Worm (Caenorhabditis elegans) whole organism, L4 larva: Measurements from ENCODE around the gene dod-17.

ENCODE experiments used
- T26A8.4 ChIP-seq: fragments of 200-800 bp; sonication (Bioruptor generic); IDR thresholded peaks from 2 replicates; pipeline ENCODE4 v1.3.6; 2022; ENCODE audit warnings: missing genetic modification characterization, missing compliant biosample characterization
- Y75B8A.6 ChIP-seq: fragments of 200-800 bp; sonication (Bioruptor generic); IDR thresholded peaks from 2 replicates; pipeline ENCODE4 v1.3.6; 2022; ENCODE audit warnings: missing genetic modification reagents, missing genetic modification characterization, missing compliant biosample characterization
- ZK337.2 ChIP-seq: fragments of 200-800 bp; sonication (Bioruptor generic); IDR thresholded peaks from 2 replicates; pipeline ENCODE4 v1.3.6; 2022; ENCODE audit warnings: missing genetic modification reagents, missing genetic modification characterization, missing compliant biosample characterization
- daf-19 ChIP-seq: fragments of 200-800 bp; sonication (Bioruptor generic); conservative IDR thresholded peaks from 2 replicates; pipeline ENCODE4 v1.3.6; 2022; ENCODE audit warnings: missing genetic modification characterization, missing compliant biosample characterization
- dmd-9 ChIP-seq: fragments of 200-800 bp; sonication (Bioruptor generic); IDR thresholded peaks from 2 replicates; pipeline ENCODE4 v1.3.6; 2022; ENCODE audit warnings: missing genetic modification reagents, missing genetic modification characterization, missing compliant biosample characterization
- jun-1 ChIP-seq: fragments of 150-350 bp; optimal IDR thresholded peaks from 2 replicates; lab custom pipeline; 2014; ENCODE audit warnings: missing biosample characterization, missing genetic modification reagents, missing genetic modification characterization
- mep-1 ChIP-seq: fragments of 150-350 bp; sonication (generic microtip); optimal IDR thresholded peaks from 3 replicates; lab custom pipeline; 2014; ENCODE audit warnings: missing biosample characterization, missing genetic modification characterization
- nhr-11 ChIP-seq: fragments of 150-350 bp; optimal IDR thresholded peaks from 2 replicates; lab custom pipeline; 2014; ENCODE audit warnings: missing biosample characterization, missing genetic modification characterization
- nhr-237 ChIP-seq: sonication (generic microtip); optimal IDR thresholded peaks from 2 replicates; lab custom pipeline; 2017; ENCODE audit warnings: missing biosample characterization, missing genetic modification characterization
- nhr-25 ChIP-seq: sonication (generic microtip); optimal IDR thresholded peaks from 2 replicates; lab custom pipeline; 2017; ENCODE audit warnings: missing genetic modification characterization, mild to moderate bottlenecking, missing compliant biosample characterization, antibody characterized with exemption, moderate library complexity, borderline replicate concordance; ENCODE audit not compliant: insufficient read depth
- nhr-6 ChIP-seq: fragments of 150-350 bp; optimal IDR thresholded peaks from 2 replicates; lab custom pipeline; 2014; ENCODE audit warnings: missing biosample characterization, missing genetic modification characterization
- nhr-77 ChIP-seq: fragments of 150-350 bp; optimal IDR thresholded peaks from 2 replicates; lab custom pipeline; 2014; ENCODE audit warnings: missing biosample characterization, missing genetic modification characterization
- unc-39 ChIP-seq: sonication (generic microtip); optimal IDR thresholded peaks from 2 replicates; lab custom pipeline; 2017; ENCODE audit warnings: missing biosample characterization, missing genetic modification characterization

DNA sequence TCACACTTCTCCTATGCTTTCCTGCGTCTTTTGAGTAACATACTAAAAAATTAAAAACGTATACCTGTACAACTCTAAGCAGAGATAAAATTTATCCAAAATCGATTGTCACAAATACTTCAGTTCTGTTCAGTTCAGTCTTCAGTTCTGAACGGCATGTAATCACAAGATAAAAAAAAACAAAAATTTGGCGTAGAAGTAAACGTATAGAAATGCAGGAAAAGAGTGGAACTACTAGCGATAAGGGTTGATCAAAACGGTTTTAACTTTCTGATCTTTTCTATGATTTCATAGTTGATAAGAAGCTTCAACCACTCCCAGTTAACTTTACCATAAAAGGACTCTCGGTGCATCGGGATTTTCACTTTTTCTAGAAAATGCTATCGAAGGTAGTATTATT, 11.0 kb upstream of the dod-17 start, which contains the start of gene dod-22:
- no peak for TF ChIP-seq nhr-25 (tag; lab: Kevin White, UChicago)
- no peak for TF ChIP-seq unc-39 (tag; lab: Kevin White, UChicago)
- TF ChIP-seq nhr-237 (tag; lab: Kevin White, UChicago), result no peak
- TF ChIP-seq mep-1 (tag; lab: Kevin White, UChicago), result no peak
- TF ChIP-seq nhr-6, result no peak
- TF ChIP-seq daf-19 (GFP tag; lab: Robert Waterston, UW), result no peak
- TF ChIP-seq Y75B8A.6, result no peak
- TF ChIP-seq nhr-77, result no peak
- TF ChIP-seq jun-1 (tag; lab: Kevin White, UChicago), result no peak
- no peak for TF ChIP-seq ZK337.2 (GFP tag; lab: Robert Waterston, UW)
- no peak for TF ChIP-seq dmd-9 (GFP tag; lab: Robert Waterston, UW)
- no peak for TF ChIP-seq nhr-11 (tag; lab: Kevin White, UChicago)
- no peak for TF ChIP-seq T26A8.4 (GFP tag; lab: Robert Waterston, UW)
